Worm (Caenorhabditis elegans) whole organism, young adult: Measurements from ENCODE around the gene ZK596.3.

Experiments used
- T07F8.4 ChIP-seq: sonication (generic microtip); optimal IDR thresholded peaks from 2 replicates; lab custom pipeline; 2016; ENCODE audit warnings: mild to moderate bottlenecking, missing genetic modification characterization, moderate library complexity, missing compliant biosample characterization
- ccch-3 ChIP-seq: fragments of 200-800 bp; sonication (Bioruptor generic); optimal IDR thresholded peaks from 2 replicates; lab custom pipeline; 2018; ENCODE audit warnings: mild to moderate bottlenecking, missing genetic modification characterization, missing compliant biosample characterization
- ceh-100 ChIP-seq: fragments of 200-800 bp; sonication (Bioruptor generic); IDR thresholded peaks from 2 replicates; pipeline ENCODE4 v1.3.6; 2022; ENCODE audit warnings: missing genetic modification reagents, missing genetic modification characterization, missing compliant biosample characterization
- dpl-1 ChIP-seq: fragments of 150-350 bp; optimal IDR thresholded peaks from 2 replicates; lab custom pipeline; 2014; ENCODE audit warnings: missing biosample characterization, missing genetic modification reagents, missing genetic modification characterization
- hsf-1 ChIP-seq: fragments of 200-800 bp; sonication (Bioruptor generic); IDR thresholded peaks from 2 replicates; pipeline ENCODE4 v1.3.6; 2022; ENCODE audit warnings: missing genetic modification reagents, missing genetic modification characterization, missing compliant biosample characterization
- mcd-1 ChIP-seq: fragments of 200-800 bp; sonication (Bioruptor generic); IDR thresholded peaks from 2 replicates; pipeline ENCODE4 v1.3.6; 2022; ENCODE audit warnings: missing genetic modification reagents, missing genetic modification characterization, missing compliant biosample characterization
- unc-62 ChIP-seq: fragments of 150-350 bp; optimal IDR thresholded peaks from 2 replicates; lab custom pipeline; 2014; ENCODE audit warnings: missing biosample characterization, missing genetic modification reagents, missing genetic modification characterization

DNA sequence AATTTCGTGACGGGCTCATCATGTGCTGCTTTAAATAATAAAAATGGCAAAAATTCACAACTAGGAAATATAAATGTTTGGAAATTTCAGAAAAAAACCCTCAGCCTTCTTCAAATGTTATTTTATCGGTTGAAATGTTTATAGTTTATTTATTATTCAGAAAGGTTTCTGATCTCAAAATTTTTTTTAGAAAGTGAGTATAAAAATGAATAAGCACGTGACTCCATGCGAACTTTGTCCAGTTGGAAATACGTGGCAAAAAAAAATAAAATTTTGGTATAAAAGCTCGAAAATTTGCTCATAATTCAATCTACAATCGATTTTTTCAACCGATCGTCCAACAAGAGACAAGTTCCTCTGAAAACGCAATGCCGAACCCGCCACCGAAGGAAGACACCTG is 45.3 kb upstream of the ZK596.3 start, which contains the start of gene nsph-3.1:
- TF ChIP-seq unc-62 (GFP tag; lab: Kevin White, UChicago) = no peak
- no peak for TF ChIP-seq T07F8.4
- TF ChIP-seq dpl-1 = no peak
- TF ChIP-seq hsf-1 (GFP tag; lab: Robert Waterston, UW) = no peak
- no peak for TF ChIP-seq ccch-3 (GFP tag; lab: Kevin White, UChicago)
- no peak for TF ChIP-seq mcd-1 (GFP tag; lab: Robert Waterston, UW)
- no peak for TF ChIP-seq ceh-100
